Worm (Caenorhabditis elegans) whole organism, L3 larva: ENCODE results near the gene avr-15.

ENCODE experiments used
- ama-1 ChIP-seq: fragments of 150-350 bp; optimal IDR thresholded peaks from 2 replicates; lab custom pipeline; 2018
- ceh-28 ChIP-seq: fragments of 150-350 bp; optimal IDR thresholded peaks from 2 replicates; lab custom pipeline; 2014; ENCODE audit warnings: missing biosample characterization, missing genetic modification reagents, missing genetic modification characterization
- nhr-12 ChIP-seq: fragments of 150-350 bp; optimal IDR thresholded peaks from 2 replicates; lab custom pipeline; 2014; ENCODE audit warnings: missing biosample characterization, missing genetic modification characterization
- nhr-77 ChIP-seq: fragments of 150-350 bp; optimal IDR thresholded peaks from 2 replicates; lab custom pipeline; 2014; ENCODE audit warnings: missing biosample characterization, missing genetic modification characterization
- zag-1 ChIP-seq: fragments of 150-350 bp; optimal IDR thresholded peaks from 2 replicates; lab custom pipeline; 2014; ENCODE audit warnings: missing biosample characterization, missing genetic modification characterization

DNA sequence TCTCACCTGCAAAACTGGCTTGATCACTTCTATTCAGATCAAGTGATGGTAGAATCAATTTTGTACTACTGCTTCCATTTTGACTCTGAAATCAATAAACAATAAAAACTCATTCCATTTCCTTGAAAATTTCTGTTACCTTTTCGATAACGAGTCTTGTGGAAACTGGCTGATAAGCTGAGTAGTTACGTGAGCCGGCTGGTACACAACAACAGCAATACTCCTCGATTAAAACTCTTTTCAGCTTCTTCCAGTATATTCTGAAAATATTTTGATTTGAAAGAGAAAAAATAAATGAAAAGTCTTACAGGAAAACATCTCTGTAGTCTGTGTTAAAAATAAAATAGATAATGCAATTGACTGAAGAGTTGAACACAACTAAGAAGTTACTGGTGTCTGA lies 21.0 kb upstream of the avr-15 start:
- TF ChIP-seq ceh-28 (tag; lab: Kevin White, UChicago) (no peak), zag-1 (tag; lab: Kevin White, UChicago) (no peak), ama-1 (lab: Kevin White, UChicago) (no peak), nhr-77 (tag; lab: Kevin White, UChicago) (no peak), nhr-12 (no peak)
